Worm (Caenorhabditis elegans): ENCODE data around the gene otpl-1.

DNA sequence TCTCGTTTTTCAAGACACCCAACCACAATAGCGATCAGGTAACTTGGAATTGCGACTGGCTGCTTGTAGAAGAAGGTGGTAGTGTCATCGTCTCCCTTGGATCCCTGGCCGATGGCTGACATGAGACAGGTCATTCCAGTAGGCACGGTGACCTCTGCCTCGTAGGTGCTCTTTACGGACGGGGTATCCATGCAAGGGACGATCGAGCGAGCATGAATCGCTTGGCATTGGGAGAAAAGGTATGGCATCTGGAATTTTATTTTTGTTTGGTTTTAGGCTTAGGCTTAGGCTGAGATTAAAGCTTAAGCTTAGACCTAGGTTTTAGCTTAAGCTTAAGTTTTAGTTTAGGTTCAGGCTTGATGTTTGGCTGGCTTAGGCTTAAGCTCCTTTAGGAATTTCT is 42.2 kb downstream of the otpl-1 start:
- TF ChIP-seq pha-4 (tag; optimal IDR thresholded peaks at IDR 0.05) = no peak
- no peak for TF ChIP-seq snpc-4 (tag; optimal IDR thresholded peaks at IDR 0.05)
- TF ChIP-seq nhr-76 (tag; optimal IDR thresholded peaks at IDR 0.05) = no peak
- TF ChIP-seq sem-2 (GFP tag; optimal IDR thresholded peaks at IDR 0.05) = no peak
- TF ChIP-seq lin-13 (tag; optimal IDR thresholded peaks at IDR 0.05) = no peak
- no peak for TF ChIP-seq lsy-2 (tag; optimal IDR thresholded peaks at IDR 0.05)
- TF ChIP-seq unc-62 (GFP tag; optimal IDR thresholded peaks at IDR 0.05) = no peak
- no peak for TF ChIP-seq nhr-237 (tag; optimal IDR thresholded peaks at IDR 0.05)
- no peak for TF ChIP-seq nhr-28 (tag; optimal IDR thresholded peaks at IDR 0.05)

Measured in whole organism, mixed stage, embryonic.